Fruit fly (Drosophila melanogaster) Kc167 (cell line): ENCODE results near the gene CG14269.

Source experiments
- psq ChIP-seq: fragments of >200 bp; optimal IDR thresholded peaks from 2 replicates; lab custom pipeline; 2017; ENCODE audit warnings: missing external identifiers
- ttk ChIP-seq: sonication (Bioruptor generic); optimal IDR thresholded peaks from 2 replicates; lab custom pipeline; 2017; ENCODE audit warnings: missing external identifiers

DNA sequence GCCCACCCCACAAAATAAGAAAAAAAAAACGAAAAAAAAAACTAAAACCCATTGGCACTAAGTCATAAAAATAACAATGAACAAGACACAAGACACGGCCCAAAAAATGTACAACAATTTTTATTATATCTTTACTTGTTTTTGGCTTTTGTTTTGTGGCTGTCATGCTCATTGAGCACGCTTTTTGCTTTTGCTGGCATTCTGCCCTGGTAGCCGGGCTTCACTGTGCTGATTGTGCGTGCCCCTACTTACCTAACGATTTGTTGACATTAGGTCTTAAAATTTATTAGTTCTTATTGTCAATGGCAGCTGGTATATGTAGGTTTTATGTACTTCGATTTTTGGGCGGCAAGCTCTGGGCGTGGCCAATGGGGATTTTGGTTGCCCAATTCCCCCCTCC, 22.9 kb upstream of the CG14269 start:
- TF ChIP-seq psq (lab: Kevin White, UChicago) (no peak), ttk (no peak)
